Worm (Caenorhabditis elegans) whole organism, mixed stage, embryonic: ENCODE data around the gene C13A2.4.

Source experiments
- bed-3 ChIP-seq: fragments of 200-800 bp; sonication (Bioruptor generic); optimal IDR thresholded peaks from 3 replicates; lab custom pipeline; 2018; ENCODE audit warnings: mild to moderate bottlenecking, missing genetic modification characterization, moderate library complexity, missing compliant biosample characterization
- ceh-43 ChIP-seq: fragments of 200-800 bp; sonication (Bioruptor generic); optimal IDR thresholded peaks from 2 replicates; lab custom pipeline; 2018; ENCODE audit warnings: mild to moderate bottlenecking, missing genetic modification characterization, moderate library complexity, missing compliant biosample characterization
- ceh-83 ChIP-seq: fragments of 200-800 bp; sonication (Bioruptor generic); optimal IDR thresholded peaks from 2 replicates; lab custom pipeline; 2018; ENCODE audit warnings: mild to moderate bottlenecking, missing genetic modification characterization, missing compliant biosample characterization
- ces-1 ChIP-seq: fragments of 150-350 bp; optimal IDR thresholded peaks from 2 replicates; lab custom pipeline; 2014; ENCODE audit warnings: missing biosample characterization, missing genetic modification reagents, missing genetic modification characterization
- elt-3 ChIP-seq: fragments of 150-350 bp; optimal IDR thresholded peaks from 2 replicates; lab custom pipeline; 2014; ENCODE audit warnings: missing biosample characterization, missing genetic modification characterization
- lsy-2 ChIP-seq: fragments of 150-350 bp; optimal IDR thresholded peaks from 2 replicates; lab custom pipeline; 2014; ENCODE audit warnings: missing biosample characterization, missing genetic modification characterization
- mab-5 ChIP-seq: fragments of 150-350 bp; optimal IDR thresholded peaks from 2 replicates; lab custom pipeline; 2014; ENCODE audit warnings: missing biosample characterization, missing genetic modification characterization
- nhr-12 ChIP-seq: fragments of 150-350 bp; optimal IDR thresholded peaks from 2 replicates; lab custom pipeline; 2014; ENCODE audit warnings: missing biosample characterization, missing genetic modification characterization
- nhr-237 ChIP-seq: fragments of 150-350 bp; optimal IDR thresholded peaks from 2 replicates; lab custom pipeline; 2014; ENCODE audit warnings: missing biosample characterization, missing genetic modification characterization
- pha-4 ChIP-seq: fragments of 150-350 bp; optimal IDR thresholded peaks from 2 replicates; lab custom pipeline; 2018; ENCODE audit warnings: missing biosample characterization, missing genetic modification reagents, missing genetic modification characterization
- sptf-1 ChIP-seq: sonication (generic microtip); optimal IDR thresholded peaks from 2 replicates; lab custom pipeline; 2017; ENCODE audit warnings: mild to moderate bottlenecking, missing genetic modification characterization, moderate library complexity, missing compliant biosample characterization
- unc-39 ChIP-seq: fragments of 150-350 bp; optimal IDR thresholded peaks from 2 replicates; lab custom pipeline; 2014; ENCODE audit warnings: missing biosample characterization, missing genetic modification characterization
- ztf-11 ChIP-seq: fragments of 150-350 bp; optimal IDR thresholded peaks from 2 replicates; lab custom pipeline; 2014; ENCODE audit warnings: missing biosample characterization, missing genetic modification characterization

DNA sequence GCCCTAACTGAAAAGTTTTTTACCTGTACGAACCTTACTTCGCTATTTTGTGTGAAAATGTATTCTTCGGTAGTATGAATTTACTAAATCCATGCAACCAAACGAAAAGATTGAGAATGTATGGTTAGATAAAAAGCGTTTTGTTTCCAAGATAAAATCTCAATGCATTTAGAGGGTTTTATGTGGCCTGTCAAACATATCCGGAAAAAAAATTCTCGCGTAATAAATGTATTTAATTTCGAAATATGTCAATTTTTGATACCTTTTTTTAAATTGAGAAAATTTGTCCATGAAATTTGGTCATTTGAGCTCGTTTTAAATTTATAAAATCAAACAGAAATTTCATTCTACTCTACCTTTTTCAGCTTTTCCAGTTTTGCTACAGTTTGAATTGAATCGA lies 16.1 kb downstream of the C13A2.4 start, which contains the start of gene F07G11.4:
- no peak for TF ChIP-seq elt-3 (tag; lab: Kevin White, UChicago)
- no peak for TF ChIP-seq mab-5
- TF ChIP-seq ztf-11 (tag; lab: Kevin White, UChicago): no peak
- no peak for TF ChIP-seq ceh-83
- no peak for TF ChIP-seq pha-4 (tag; lab: Kevin White, UChicago)
- TF ChIP-seq unc-39 (tag; lab: Kevin White, UChicago): no peak
- no peak for TF ChIP-seq ces-1
- TF ChIP-seq bed-3: no peak
- no peak for TF ChIP-seq sptf-1 (tag; lab: Kevin White, UChicago)
- TF ChIP-seq lsy-2: no peak
- TF ChIP-seq nhr-12 (tag; lab: Kevin White, UChicago): no peak
- no peak for TF ChIP-seq nhr-237 (tag; lab: Kevin White, UChicago)
- no peak for TF ChIP-seq ceh-43 (GFP tag; lab: Kevin White, UChicago)
